Worm (Caenorhabditis elegans) whole organism, mixed stage, embryonic: ENCODE results near the gene D1086.11.

Source experiments
- ceh-39 ChIP-seq: fragments of 150-350 bp; optimal IDR thresholded peaks from 2 replicates; lab custom pipeline; 2014; ENCODE audit warnings: missing biosample characterization, missing genetic modification characterization
- cnd-1 ChIP-seq: fragments of 200-800 bp; sonication (Bioruptor generic); optimal IDR thresholded peaks from 2 replicates; lab custom pipeline; 2018; ENCODE audit warnings: mild to moderate bottlenecking, missing genetic modification characterization, missing compliant biosample characterization
- elt-1 ChIP-seq: sonication (generic microtip); optimal IDR thresholded peaks from 2 replicates; lab custom pipeline; 2017; ENCODE audit warnings: missing genetic modification characterization, mild to moderate bottlenecking, missing compliant biosample characterization, antibody characterized with exemption, moderate library complexity, borderline replicate concordance; ENCODE audit not compliant: insufficient read depth
- ham-2 ChIP-seq: fragments of 200-800 bp; sonication (Bioruptor generic); optimal IDR thresholded peaks from 2 replicates; lab custom pipeline; 2018; ENCODE audit warnings: mild to moderate bottlenecking, missing genetic modification characterization, missing compliant biosample characterization
- lin-13 ChIP-seq: fragments of 150-350 bp; optimal IDR thresholded peaks from 2 replicates; lab custom pipeline; 2014; ENCODE audit warnings: missing biosample characterization, missing genetic modification characterization
- lsy-2 ChIP-seq: fragments of 150-350 bp; optimal IDR thresholded peaks from 2 replicates; lab custom pipeline; 2014; ENCODE audit warnings: missing biosample characterization, missing genetic modification characterization
- mab-5 ChIP-seq: fragments of 150-350 bp; optimal IDR thresholded peaks from 2 replicates; lab custom pipeline; 2014; ENCODE audit warnings: missing biosample characterization, missing genetic modification characterization
- nhr-237 ChIP-seq: fragments of 150-350 bp; optimal IDR thresholded peaks from 2 replicates; lab custom pipeline; 2014; ENCODE audit warnings: missing biosample characterization, missing genetic modification characterization
- nhr-76 ChIP-seq: sonication (generic microtip); optimal IDR thresholded peaks from 2 replicates; lab custom pipeline; 2017; ENCODE audit warnings: missing biosample characterization, missing genetic modification characterization
- pha-4 ChIP-seq: fragments of 150-350 bp; optimal IDR thresholded peaks from 2 replicates; lab custom pipeline; 2018; ENCODE audit warnings: missing biosample characterization, missing genetic modification reagents, missing genetic modification characterization
- snpc-4 ChIP-seq: fragments of 150-350 bp; optimal IDR thresholded peaks from 2 replicates; lab custom pipeline; 2014; ENCODE audit warnings: missing biosample characterization, missing genetic modification characterization
- ztf-11 ChIP-seq: fragments of 150-350 bp; optimal IDR thresholded peaks from 2 replicates; lab custom pipeline; 2014; ENCODE audit warnings: missing biosample characterization, missing genetic modification characterization

- TF ChIP-seq pha-4 = no peak
- no peak for TF ChIP-seq cnd-1 (tag; lab: Kevin White, UChicago)
- TF ChIP-seq ceh-39 (tag; lab: Kevin White, UChicago) = no peak
- TF ChIP-seq ham-2 = no peak
- TF ChIP-seq lin-13 (tag; lab: Kevin White, UChicago) = no peak
- no peak for TF ChIP-seq nhr-76 (tag; lab: Kevin White, UChicago)
- no peak for TF ChIP-seq ztf-11
- no peak for TF ChIP-seq mab-5 (tag; lab: Kevin White, UChicago)
- no peak for TF ChIP-seq lsy-2 (tag; lab: Kevin White, UChicago)
- TF ChIP-seq nhr-237 (tag; lab: Kevin White, UChicago) = no peak
- no peak for TF ChIP-seq elt-1 (tag; lab: Kevin White, UChicago)
- TF ChIP-seq snpc-4 = no peak
These were observed 9.7 kb downstream of the D1086.11 start, which contains the start of gene D1086.7 for ce11 chrV:14083970-14084369.
